Fruit fly (Drosophila melanogaster): Measurements from ENCODE around the gene CG31807.

dm6 chr2L:16638349-16638748 lies 45.5 kb downstream of the CG31807 start:
- TF ChIP-seq Dll (optimal IDR thresholded peaks at IDR 0.05) (no peak), usp (GFP tag; optimal IDR thresholded peaks at IDR 0.05) (no peak), EcR (GFP tag; optimal IDR thresholded peaks at IDR 0.05) (no peak), psq (optimal IDR thresholded peaks at IDR 0.05) (no peak), pan (optimal IDR thresholded peaks at IDR 0.05) (no peak)

Measured in whole organism.